Fruit fly (Drosophila melanogaster): ENCODE results near the gene Ir7e.

- TF ChIP-seq Myc (optimal IDR thresholded peaks at IDR 0.05) (no peak), dsf (GFP tag; optimal IDR thresholded peaks at IDR 0.05; ENCODE audit: borderline replicate concordance) (no peak), h (GFP tag; optimal IDR thresholded peaks at IDR 0.05) (no peak)
Measured at dm6 chrX:7911983-7912630, 30.6 kb upstream of the Ir7e start, which contains the start of gene snz.

Data from whole organism, wandering third instar larva.